Fruit fly (Drosophila melanogaster): ENCODE data around the gene Meltrin.
A peak's percentile ranks its signal among the peaks of the same experiment; 100 is the strongest.

Meltrin gene

DNA sequence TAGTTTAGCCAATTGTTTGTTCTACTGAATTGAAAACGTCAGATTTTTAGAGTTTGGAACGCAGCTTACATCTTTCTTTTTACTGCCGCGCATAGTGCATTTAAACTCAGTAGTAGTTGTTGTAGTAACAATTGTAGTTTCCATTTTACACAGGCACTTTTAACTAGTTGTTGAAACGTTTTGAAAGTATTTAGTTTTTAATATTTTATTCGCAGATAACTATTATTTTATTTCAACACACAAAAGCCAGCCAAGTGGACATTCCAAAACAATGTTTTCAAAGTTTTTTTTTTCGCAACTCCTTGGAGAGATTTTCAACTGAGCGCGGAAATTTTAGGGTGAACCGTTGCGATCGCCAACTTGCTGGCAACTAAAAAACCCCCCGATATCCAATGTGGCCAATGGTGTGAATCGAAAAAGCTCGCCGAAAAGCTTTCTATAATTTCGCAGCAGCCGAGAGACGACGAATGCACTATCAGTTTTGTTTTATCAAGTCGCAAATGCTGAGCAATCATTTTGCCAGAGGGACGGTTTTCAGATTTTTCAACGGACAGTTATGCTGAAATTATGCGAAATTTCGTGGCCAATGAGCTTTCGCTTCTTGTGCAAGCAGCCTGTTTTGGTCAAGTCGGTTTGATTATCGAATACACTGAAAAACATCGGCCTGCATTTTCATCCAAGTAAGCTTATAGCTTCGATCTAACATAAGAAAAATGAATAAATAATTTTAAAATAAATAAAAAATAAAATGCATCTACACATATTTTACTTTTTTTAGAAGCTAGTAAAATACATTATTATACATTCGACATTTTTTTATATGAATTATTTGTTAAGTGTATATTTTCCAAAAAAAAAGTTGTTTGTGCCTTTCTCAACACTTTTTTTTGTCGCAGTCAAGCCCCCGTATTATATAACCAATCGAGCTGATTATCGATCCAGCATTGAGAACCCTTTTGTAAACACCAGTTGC lies 31.9 kb upstream of the Meltrin start (continued):
- TF ChIP-seq CG10979 (tag; optimal IDR thresholded peaks at IDR 0.05): peak; percentile 44
- peak; percentile 79 for TF ChIP-seq CG17361 (GFP tag; IDR thresholded peaks at IDR 0.05)
- TF ChIP-seq esg (GFP tag; conservative IDR thresholded peaks at IDR 0.05): peak; percentile 68
- TF ChIP-seq MESR4 (GFP tag; optimal IDR thresholded peaks at IDR 0.05): no peak
- peak; percentile 20 for TF ChIP-seq CG10209 (GFP tag; optimal IDR thresholded peaks at IDR 0.05)
- peak; percentile 85 for TF ChIP-seq Sox102F (GFP tag; optimal IDR thresholded peaks at IDR 0.05)
- TF ChIP-seq CG16779 (GFP tag; IDR thresholded peaks at IDR 0.05): no peak
- TF ChIP-seq NC2β (GFP tag; optimal IDR thresholded peaks at IDR 0.05): no peak
- peak; percentile 68 for TF ChIP-seq slbo (GFP tag; IDR thresholded peaks at IDR 0.05)
- TF ChIP-seq salm (tag; optimal IDR thresholded peaks at IDR 0.05): peak; percentile 7
- TF ChIP-seq hkb (optimal IDR thresholded peaks at IDR 0.05): no peak
- peak; percentile 62 for TF ChIP-seq hkb (GFP tag; IDR thresholded peaks at IDR 0.05)
- TF ChIP-seq lov (optimal IDR thresholded peaks at IDR 0.05): no peak
- TF ChIP-seq lov (GFP tag; IDR thresholded peaks at IDR 0.05): no peak
- no peak for TF ChIP-seq CG11085 (GFP tag; IDR thresholded peaks at IDR 0.05)
- TF ChIP-seq CG15514 (GFP tag; optimal IDR thresholded peaks at IDR 0.05): peak; percentile 37
- TF ChIP-seq Chrac-16 (GFP tag; optimal IDR thresholded peaks at IDR 0.05): peak; percentile 4
- TF ChIP-seq lbe (GFP tag; optimal IDR thresholded peaks at IDR 0.05): peak; percentile 2
- TF ChIP-seq Hr78 (GFP tag; optimal IDR thresholded peaks at IDR 0.05): no peak
- TF ChIP-seq ind (GFP tag; optimal IDR thresholded peaks at IDR 0.05): peak; percentile 47
- no peak for TF ChIP-seq CG5953 (GFP tag; IDR thresholded peaks at IDR 0.05)
- no peak for TF ChIP-seq prd (optimal IDR thresholded peaks at IDR 0.05)
- peak; percentile 54; the same call in 1 of the 3 replicates for TF ChIP-seq prd (GFP tag; IDR thresholded peaks at IDR 0.05)
- TF ChIP-seq stc (GFP tag; IDR thresholded peaks at IDR 0.05): peak; percentile 65
- TF ChIP-seq CG6854 (GFP tag; optimal IDR thresholded peaks at IDR 0.05): no peak
- TF ChIP-seq HLHmδ (GFP tag; optimal IDR thresholded peaks at IDR 0.05): no peak
- 0 out of 2 replicates have a peak, but pooled peaks have one; percentile 25 for TF ChIP-seq E2f1 (GFP tag; IDR thresholded peaks at IDR 0.05)
- no peak for TF ChIP-seq p53 (GFP tag; optimal IDR thresholded peaks at IDR 0.05)
- TF ChIP-seq CG3847 (GFP tag; IDR thresholded peaks at IDR 0.05): no peak; the same call in 1 of the 2 replicates
- TF ChIP-seq az2 (GFP tag; optimal IDR thresholded peaks at IDR 0.05): peak; percentile 37
- peak; percentile 16; the same call in 1 of the 3 replicates for TF ChIP-seq B-H1 (GFP tag; IDR thresholded peaks at IDR 0.05)
- peak; percentile 3 for TF ChIP-seq CG1233 (GFP tag; optimal IDR thresholded peaks at IDR 0.05)
- TF ChIP-seq CG3407 (GFP tag; optimal IDR thresholded peaks at IDR 0.05): no peak
- TF ChIP-seq Hand (GFP tag; optimal IDR thresholded peaks at IDR 0.05): peak; percentile 1
- TF ChIP-seq CG3726 (GFP tag; IDR thresholded peaks at IDR 0.05): no peak
- TF ChIP-seq CG13894 (tag; optimal IDR thresholded peaks at IDR 0.05): peak; percentile 62
- peak; percentile 48 for TF ChIP-seq ap (GFP tag; IDR thresholded peaks at IDR 0.05)
- TF ChIP-seq Sox100B (GFP tag; optimal IDR thresholded peaks at IDR 0.05): peak; percentile 69
- TF ChIP-seq CG18476 (GFP tag; optimal IDR thresholded peaks at IDR 0.05): peak; percentile 38
- peak; percentile 32 for TF ChIP-seq Hmr (GFP tag; optimal IDR thresholded peaks at IDR 0.05)
- no peak for TF ChIP-seq CG9876 (GFP tag; optimal IDR thresholded peaks at IDR 0.05)
- no peak for TF ChIP-seq CG3838 (GFP tag; optimal IDR thresholded peaks at IDR 0.05)
- TF ChIP-seq gfzf (GFP tag; optimal IDR thresholded peaks at IDR 0.05): peak; percentile 21
- TF ChIP-seq shn (GFP tag; optimal IDR thresholded peaks at IDR 0.05): no peak
- peak; percentile 70 for TF ChIP-seq Ada2b (GFP tag; IDR thresholded peaks at IDR 0.05)
- no peak for TF ChIP-seq cg (GFP tag; optimal IDR thresholded peaks at IDR 0.05)
- TF ChIP-seq Mes4 (GFP tag; optimal IDR thresholded peaks at IDR 0.05): no peak
- peak; percentile 35 for TF ChIP-seq gcm (GFP tag; optimal IDR thresholded peaks at IDR 0.05)
- no peak for TF ChIP-seq ERR (GFP tag; optimal IDR thresholded peaks at IDR 0.05)

Measured in whole organism, embryonic.